Fruit fly (Drosophila melanogaster) whole organism, prepupa: ENCODE data around the gene APC4.
A peak's percentile ranks its signal among the peaks of the same experiment; 100 is the strongest.

Experiments used
- CG10631 ChIP-seq: fragments of 200-800 bp; sonication (Bioruptor generic); optimal IDR thresholded peaks from 2 replicates; lab custom pipeline; 2016; ENCODE audit warnings: missing biosample characterization, missing genetic modification characterization
- CG11294 ChIP-seq: fragments of 200-800 bp; sonication (Bioruptor generic); IDR thresholded peaks from 2 replicates; pipeline ENCODE4 v1.3.6; 2022; ENCODE audit warnings: missing biosample characterization, missing genetic modification characterization
- CG11762 ChIP-seq: fragments of 200-800 bp; sonication (Bioruptor generic); optimal IDR thresholded peaks from 3 replicates; lab custom pipeline; 2016; ENCODE audit warnings: missing biosample characterization, missing genetic modification characterization; ENCODE audit not compliant: insufficient read depth
- CG11902 ChIP-seq: fragments of 200-800 bp; sonication (Bioruptor generic); optimal IDR thresholded peaks from 3 replicates; lab custom pipeline; 2016; ENCODE audit warnings: missing biosample characterization, missing genetic modification characterization
- CG15336 ChIP-seq: fragments of 200-800 bp; sonication (Bioruptor generic); IDR thresholded peaks from 2 replicates; pipeline ENCODE4 v1.3.6; 2022; ENCODE audit warnings: missing biosample characterization, missing genetic modification characterization
- Hr38 ChIP-seq: sonication (Bioruptor generic); optimal IDR thresholded peaks from 2 replicates; lab custom pipeline; 2016; ENCODE audit warnings: missing biosample characterization, missing genetic modification characterization
- OdsH ChIP-seq: fragments of 200-800 bp; sonication (Bioruptor generic); optimal IDR thresholded peaks from 3 replicates; lab custom pipeline; 2016; ENCODE audit warnings: missing biosample characterization, missing genetic modification characterization
- Sox102F ChIP-seq: fragments of 200-800 bp; sonication (Bioruptor generic); optimal IDR thresholded peaks from 2 replicates; lab custom pipeline; 2016; ENCODE audit warnings: missing biosample characterization, mild to moderate bottlenecking, missing genetic modification characterization
- Sox14 ChIP-seq: fragments of 200-800 bp; sonication (Bioruptor generic); optimal IDR thresholded peaks from 3 replicates; lab custom pipeline; 2016; ENCODE audit warnings: missing biosample characterization, missing genetic modification characterization
- salr ChIP-seq, 2 experiments: fragments of 200-800 bp; sonication (Bioruptor generic); optimal IDR thresholded peaks; 3 replicates each; lab custom pipeline; 2016 to 2018; ENCODE audit warnings: missing biosample characterization in 2 of 2, missing genetic modification characterization in 2 of 2, mild to moderate bottlenecking in 1 of 2

DNA sequence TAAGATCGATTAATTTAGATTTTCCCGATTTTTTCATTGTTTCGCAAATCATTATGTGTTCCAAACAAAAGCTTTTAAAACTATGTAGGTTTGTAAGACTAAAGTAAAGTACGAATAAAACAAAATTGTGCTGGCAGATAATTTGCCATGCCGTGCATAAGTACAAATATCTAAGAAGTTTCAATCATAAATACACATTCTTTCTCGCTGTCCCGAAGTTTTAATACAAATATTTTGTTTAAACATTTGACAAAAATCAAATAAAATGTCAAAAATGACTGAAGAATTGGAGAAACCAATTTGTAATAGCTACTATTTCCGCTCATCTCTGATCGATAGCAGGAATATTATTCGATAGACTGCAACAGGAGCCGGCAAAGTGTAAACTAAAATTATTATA, at the start of gene APC4:
- no peak for TF ChIP-seq CG11762
- peak; percentile 5 for TF ChIP-seq CG11902
- TF ChIP-seq CG10631 (GFP tag; lab: Kevin White, UChicago) = peak; percentile 48
- TF ChIP-seq Hr38 (GFP tag; lab: Kevin White, UChicago) = no peak
- peak in 1 of 2 experiments; percentile 12 for TF ChIP-seq salr (GFP tag; optimal IDR thresholded peaks at IDR 0.05; lab: Kevin White, UChicago)
- TF ChIP-seq Sox102F = no peak
- peak; percentile 48 for TF ChIP-seq Sox14 (GFP tag; lab: Kevin White, UChicago)
- TF ChIP-seq CG15336 (GFP tag; lab: Robert Waterston, UW) = no peak
- TF ChIP-seq CG11294 (GFP tag; lab: Robert Waterston, UW) = no peak
- TF ChIP-seq OdsH = peak; percentile 34
